Worm (Caenorhabditis elegans) whole organism, young adult: ENCODE results near the gene T02C5.1.
A peak's percentile ranks its signal among the peaks of the same experiment; 100 is the strongest.

Experiments used
- B0261.1 ChIP-seq: sonication (generic microtip); optimal IDR thresholded peaks from 2 replicates; lab custom pipeline; 2016; ENCODE audit warnings: mild to moderate bottlenecking, missing genetic modification characterization, moderate library complexity, missing compliant biosample characterization
- F33H1.4 ChIP-seq: fragments of 200-800 bp; sonication (Bioruptor generic); IDR thresholded peaks from 2 replicates; pipeline ENCODE4 v1.3.6; 2022; ENCODE audit warnings: missing genetic modification reagents, missing genetic modification characterization, missing compliant biosample characterization
- F52B5.7 ChIP-seq: sonication (generic microtip); optimal IDR thresholded peaks from 2 replicates; lab custom pipeline; 2016; ENCODE audit warnings: mild to moderate bottlenecking, missing genetic modification characterization, missing compliant biosample characterization
- F55B11.4 ChIP-seq: sonication (generic microtip); optimal IDR thresholded peaks from 2 replicates; lab custom pipeline; 2016; ENCODE audit warnings: missing compliant biosample characterization, missing genetic modification characterization, borderline replicate concordance; ENCODE audit not compliant: insufficient read depth
- F57A8.1 ChIP-seq: fragments of 200-800 bp; sonication (Bioruptor generic); optimal IDR thresholded peaks from 2 replicates; lab custom pipeline; 2018; ENCODE audit warnings: mild to moderate bottlenecking, missing genetic modification characterization, moderate library complexity, missing compliant biosample characterization
- K12H6.12 ChIP-seq: fragments of 200-800 bp; sonication (Bioruptor generic); optimal IDR thresholded peaks from 2 replicates; lab custom pipeline; 2018; ENCODE audit warnings: mild to moderate bottlenecking, missing genetic modification characterization, missing compliant biosample characterization
- Y53F4B.3 ChIP-seq: fragments of 200-800 bp; sonication (Bioruptor generic); IDR thresholded peaks from 2 replicates; pipeline ENCODE4 v1.3.6; 2022; ENCODE audit warnings: missing genetic modification reagents, missing genetic modification characterization, missing compliant biosample characterization
- Y67H2A.10 ChIP-seq: fragments of 200-800 bp; sonication (Bioruptor generic); conservative IDR thresholded peaks from 2 replicates; pipeline ENCODE4 v1.3.6; 2022; ENCODE audit warnings: missing genetic modification reagents, missing genetic modification characterization, missing compliant biosample characterization
- Y95B8A.8 ChIP-seq: fragments of 200-800 bp; sonication (Bioruptor generic); IDR thresholded peaks from 2 replicates; pipeline ENCODE4 v1.3.6; 2022; ENCODE audit warnings: missing genetic modification reagents, missing genetic modification characterization, missing compliant biosample characterization
- athp-1 ChIP-seq: sonication (generic microtip); optimal IDR thresholded peaks from 2 replicates; lab custom pipeline; 2017; ENCODE audit warnings: mild to moderate bottlenecking, missing genetic modification characterization, missing compliant biosample characterization
- attf-3 ChIP-seq: fragments of 200-800 bp; sonication (Bioruptor generic); conservative IDR thresholded peaks from 2 replicates; pipeline ENCODE4 v1.3.6; 2022; ENCODE audit warnings: missing genetic modification reagents, missing genetic modification characterization, missing compliant biosample characterization
- bed-1 ChIP-seq: fragments of 200-800 bp; sonication (Bioruptor generic); IDR thresholded peaks from 2 replicates; pipeline ENCODE4 v1.3.6; 2022; ENCODE audit warnings: missing genetic modification reagents, missing genetic modification characterization, missing compliant biosample characterization
- bed-2 ChIP-seq: fragments of 200-800 bp; sonication (Bioruptor generic); IDR thresholded peaks from 2 replicates; pipeline ENCODE4 v1.3.6; 2022; ENCODE audit warnings: missing genetic modification reagents, missing genetic modification characterization, missing compliant biosample characterization
- ccch-3 ChIP-seq: fragments of 200-800 bp; sonication (Bioruptor generic); optimal IDR thresholded peaks from 2 replicates; lab custom pipeline; 2018; ENCODE audit warnings: mild to moderate bottlenecking, missing genetic modification characterization, missing compliant biosample characterization
- dpff-1 ChIP-seq: sonication (generic microtip); optimal IDR thresholded peaks from 2 replicates; lab custom pipeline; 2017; ENCODE audit warnings: mild to moderate bottlenecking, missing genetic modification characterization, missing compliant biosample characterization
- egl-18 ChIP-seq: fragments of 200-800 bp; sonication (Bioruptor generic); IDR thresholded peaks from 2 replicates; pipeline ENCODE4 v1.3.6; 2022; ENCODE audit warnings: missing genetic modification reagents, missing genetic modification characterization, missing compliant biosample characterization
- egl-44 ChIP-seq: fragments of 200-800 bp; sonication (Bioruptor generic); IDR thresholded peaks from 2 replicates; pipeline ENCODE4 v1.3.6; 2022; ENCODE audit warnings: missing genetic modification reagents, missing genetic modification characterization, missing compliant biosample characterization
- fkh-3 ChIP-seq: sonication (generic microtip); optimal IDR thresholded peaks from 2 replicates; lab custom pipeline; 2016; ENCODE audit warnings: mild to moderate bottlenecking, missing genetic modification characterization, missing compliant biosample characterization
- gei-17 ChIP-seq: fragments of 200-800 bp; sonication (Bioruptor generic); optimal IDR thresholded peaks from 2 replicates; lab custom pipeline; 2018; ENCODE audit warnings: mild to moderate bottlenecking, missing genetic modification characterization, missing compliant biosample characterization
- hmg-1.2 ChIP-seq: fragments of 200-800 bp; sonication (Bioruptor generic); IDR thresholded peaks from 2 replicates; pipeline ENCODE4 v1.3.6; 2022; ENCODE audit warnings: missing genetic modification reagents, missing genetic modification characterization, missing compliant biosample characterization
- hmg-20 ChIP-seq: fragments of 200-800 bp; sonication (Bioruptor generic); IDR thresholded peaks from 2 replicates; pipeline ENCODE4 v1.3.6; 2022; ENCODE audit warnings: missing genetic modification reagents, missing genetic modification characterization, missing compliant biosample characterization
- hsf-1 ChIP-seq: fragments of 200-800 bp; sonication (Bioruptor generic); IDR thresholded peaks from 2 replicates; pipeline ENCODE4 v1.3.6; 2022; ENCODE audit warnings: missing genetic modification reagents, missing genetic modification characterization, missing compliant biosample characterization
- lin-26 ChIP-seq: fragments of 200-800 bp; sonication (Bioruptor generic); IDR thresholded peaks from 2 replicates; pipeline ENCODE4 v1.3.6; 2022; ENCODE audit warnings: missing genetic modification reagents, missing genetic modification characterization, missing compliant biosample characterization
- lin-40 ChIP-seq: sonication (generic microtip); optimal IDR thresholded peaks from 2 replicates; lab custom pipeline; 2016; ENCODE audit warnings: missing genetic modification characterization, mild to moderate bottlenecking, missing compliant biosample characterization, missing genotype, missing genetic modification reagents
- lin-54 ChIP-seq: fragments of 200-800 bp; sonication (Bioruptor generic); optimal IDR thresholded peaks from 2 replicates; lab custom pipeline; 2018; ENCODE audit warnings: mild to moderate bottlenecking, missing genetic modification characterization, missing compliant biosample characterization
- mel-28 ChIP-seq: sonication (generic microtip); optimal IDR thresholded peaks from 2 replicates; lab custom pipeline; 2016; ENCODE audit warnings: borderline replicate concordance, mild to moderate bottlenecking, missing genetic modification characterization, missing compliant biosample characterization
- nhr-80 ChIP-seq: sonication (generic microtip); optimal IDR thresholded peaks from 2 replicates; lab custom pipeline; 2016; ENCODE audit warnings: missing genetic modification characterization, missing compliant biosample characterization
- sea-2 ChIP-seq: fragments of 200-800 bp; sonication (Bioruptor generic); IDR thresholded peaks from 2 replicates; pipeline ENCODE4 v1.3.6; 2022; ENCODE audit warnings: missing genetic modification characterization, missing compliant biosample characterization
- tbp1 ChIP-seq: fragments of 200-800 bp; sonication (Bioruptor generic); optimal IDR thresholded peaks from 2 replicates; lab custom pipeline; 2018; ENCODE audit warnings: mild to moderate bottlenecking, missing genetic modification characterization, missing compliant biosample characterization
- unc-130 ChIP-seq: sonication (generic microtip); optimal IDR thresholded peaks from 2 replicates; lab custom pipeline; 2016; ENCODE audit warnings: missing genetic modification reagents, missing genetic modification characterization, missing compliant biosample characterization
- zfh-2 ChIP-seq: fragments of 200-800 bp; sonication (Bioruptor generic); conservative IDR thresholded peaks from 2 replicates; pipeline ENCODE4 v1.3.6; 2022; ENCODE audit warnings: missing genetic modification reagents, missing genetic modification characterization, missing compliant biosample characterization
- ztf-18 ChIP-seq: sonication (generic microtip); optimal IDR thresholded peaks from 2 replicates; lab custom pipeline; 2016; ENCODE audit warnings: missing genotype, mild to moderate bottlenecking, missing genetic modification characterization, missing compliant biosample characterization
- ztf-25 ChIP-seq: fragments of 200-800 bp; sonication (Bioruptor generic); IDR thresholded peaks from 2 replicates; pipeline ENCODE4 v1.3.6; 2022; ENCODE audit warnings: missing genetic modification reagents, missing genetic modification characterization, missing compliant biosample characterization
- ztf-26 ChIP-seq: sonication (generic microtip); optimal IDR thresholded peaks from 2 replicates; lab custom pipeline; 2017; ENCODE audit warnings: missing genetic modification characterization, missing compliant biosample characterization
- ztf-6 ChIP-seq: fragments of 200-800 bp; sonication (Bioruptor generic); IDR thresholded peaks from 2 replicates; pipeline ENCODE4 v1.3.6; 2022; ENCODE audit warnings: missing genetic modification reagents, missing genetic modification characterization, missing compliant biosample characterization

T02C5.1 gene

DNA sequence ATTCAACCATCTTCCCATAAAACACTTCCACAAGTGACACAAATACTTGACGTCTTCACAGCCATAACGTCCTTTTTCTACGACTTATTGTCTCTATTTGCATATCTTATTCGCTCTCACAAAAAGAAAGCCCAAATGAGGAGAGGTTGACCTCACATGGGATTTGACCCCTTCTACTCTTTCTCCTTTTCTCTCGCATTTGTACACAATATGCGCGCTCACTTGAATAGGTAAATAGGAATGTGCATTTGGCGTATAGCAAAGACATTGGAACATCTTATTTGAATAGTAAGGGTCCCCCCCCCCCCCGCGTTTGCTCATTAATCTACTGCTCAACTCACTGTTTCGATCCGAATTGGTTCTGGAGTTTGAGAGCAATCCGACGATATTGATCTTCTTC, 5.9 kb downstream of the T02C5.1 start:
- TF ChIP-seq lin-26 (GFP tag; lab: Robert Waterston, UW): no peak
- no peak for TF ChIP-seq ztf-26
- no peak for TF ChIP-seq Y95B8A.8 (GFP tag; lab: Robert Waterston, UW)
- no peak for TF ChIP-seq bed-2 (GFP tag; lab: Robert Waterston, UW)
- TF ChIP-seq K12H6.12: no peak

DNA sequence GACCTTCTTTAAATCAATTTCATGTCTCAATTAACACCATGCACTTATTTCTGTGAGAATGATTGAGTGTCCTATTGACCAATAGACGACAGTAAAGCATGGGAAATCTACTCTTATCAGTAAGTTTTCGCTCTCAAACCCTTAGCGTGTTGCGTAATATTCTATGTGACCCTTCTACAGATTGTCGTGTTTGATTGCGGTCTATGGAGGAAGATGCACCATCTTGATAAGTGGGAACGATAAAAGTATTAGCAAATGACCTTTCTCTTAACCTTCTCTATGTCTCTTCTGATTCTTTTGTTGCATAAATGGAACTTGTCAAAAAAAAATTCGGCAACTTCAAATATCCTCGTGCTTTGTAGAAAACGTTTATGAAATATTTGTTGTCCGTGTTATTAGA, 9.2 kb downstream of the T02C5.1 start:
- TF ChIP-seq nhr-80 (tag; lab: Kevin White, UChicago): peak; percentile 42
- TF ChIP-seq ccch-3 (GFP tag; lab: Kevin White, UChicago): no peak

- TF ChIP-seq F57A8.1 (GFP tag; lab: Kevin White, UChicago): no peak
- no peak for TF ChIP-seq hmg-1.2
- TF ChIP-seq F33H1.4 (GFP tag; lab: Robert Waterston, UW): no peak
- no peak for TF ChIP-seq ztf-18 (tag; lab: Kevin White, UChicago)
- no peak for TF ChIP-seq egl-44 (GFP tag; lab: Robert Waterston, UW)
- no peak for TF ChIP-seq dpff-1 (tag; lab: Kevin White, UChicago)
- TF ChIP-seq sea-2 (GFP tag; lab: Robert Waterston, UW): no peak
- no peak for TF ChIP-seq mel-28 (tag; lab: Kevin White, UChicago)
- no peak for TF ChIP-seq Y67H2A.10 (GFP tag; lab: Robert Waterston, UW)
These were observed 10.2 kb downstream of the T02C5.1 start for ce11 chrX:2704768-2705486.

DNA sequence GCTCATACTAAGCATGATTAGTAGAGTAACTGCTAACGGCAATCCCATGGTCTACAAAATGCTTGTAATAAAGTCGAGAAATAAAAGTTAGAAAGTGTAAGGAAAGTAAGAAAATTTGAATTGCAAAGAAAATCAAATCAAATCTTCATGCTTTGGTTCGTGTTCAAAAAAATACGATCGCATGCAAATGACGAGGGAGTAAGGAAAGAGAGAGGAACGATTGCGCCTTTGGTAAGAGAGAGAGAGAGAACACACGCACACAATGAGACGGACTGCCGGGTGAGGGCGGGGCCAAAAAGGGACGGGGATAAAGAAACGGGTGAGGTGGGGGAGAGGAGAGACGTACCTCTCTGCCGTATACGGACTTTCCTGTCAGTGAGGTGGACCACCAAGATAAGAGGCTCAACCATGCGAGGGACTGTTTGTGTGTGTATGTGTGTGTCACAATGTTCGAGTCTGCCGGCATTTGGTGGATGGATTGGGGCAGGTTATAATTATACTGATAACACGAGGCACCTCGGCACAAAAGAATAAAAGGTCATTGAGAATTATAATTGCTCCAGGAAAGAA, 11.2 kb downstream of the T02C5.1 start, which contains the start of gene igcm-3:
Gene igcm-3 (minus strand): TSS at position 51 of the 570 bp plus-strand sequence.
- TF ChIP-seq gei-17 (GFP tag; lab: Kevin White, UChicago) (no peak), zfh-2 (peak; percentile 45; the same call in 1 of the 2 replicates), F52B5.7 (tag; lab: Kevin White, UChicago) (no peak), fkh-3 (tag; lab: Kevin White, UChicago) (no peak), Y53F4B.3 (GFP tag; lab: Robert Waterston, UW) (no peak)

DNA sequence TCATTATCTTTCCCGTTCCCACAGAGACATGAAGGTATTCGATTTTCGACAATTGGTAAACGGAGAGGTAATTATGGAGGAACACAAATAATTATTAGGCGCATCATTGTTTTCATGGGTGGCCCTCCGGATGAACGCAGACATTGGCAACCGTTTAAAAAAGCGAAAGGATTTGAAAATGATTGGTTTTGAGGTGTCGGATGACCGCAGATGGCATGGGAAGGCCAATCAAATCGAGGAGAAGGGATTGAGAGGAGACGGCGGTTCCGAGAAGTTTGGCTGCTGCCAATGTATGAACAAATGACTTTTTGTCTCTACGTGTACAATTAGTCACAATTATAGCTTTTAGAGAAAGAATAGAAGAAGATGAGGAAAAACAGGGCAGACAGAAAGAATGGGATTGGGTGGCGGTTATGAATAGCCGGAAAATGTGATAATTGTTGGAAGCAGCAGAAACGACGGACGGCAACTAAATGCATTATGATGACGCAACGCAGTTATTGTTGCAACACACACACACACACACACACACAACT, 12.8 kb downstream of the T02C5.1 start:
- TF ChIP-seq ztf-6 (no peak), unc-130 (GFP tag; lab: Kevin White, UChicago) (no peak), hmg-20 (GFP tag; lab: Robert Waterston, UW) (no peak), attf-3 (GFP tag; lab: Robert Waterston, UW) (no peak), F55B11.4 (no peak), hsf-1 (GFP tag; lab: Robert Waterston, UW) (peak; percentile 13; the same call in 1 of the 2 replicates), zfh-2 (0 out of 2 replicates have a peak, but pooled peaks have one; percentile 12)

ce11 chrX:2709183-2709582, 14.5 kb downstream of the T02C5.1 start:
- TF ChIP-seq tbp1 (GFP tag; lab: Kevin White, UChicago) (no peak), hmg-20 (GFP tag; lab: Robert Waterston, UW) (no peak), B0261.1 (tag; lab: Kevin White, UChicago) (no peak), bed-1 (GFP tag; lab: Robert Waterston, UW) (no peak), lin-40 (tag; lab: Kevin White, UChicago) (no peak), egl-44 (GFP tag; lab: Robert Waterston, UW) (no peak), ztf-25 (no peak), mel-28 (tag; lab: Kevin White, UChicago) (no peak), athp-1 (tag; lab: Kevin White, UChicago) (no peak), lin-54 (GFP tag; lab: Kevin White, UChicago) (no peak), egl-18 (GFP tag; lab: Robert Waterston, UW) (no peak), gei-17 (GFP tag; lab: Kevin White, UChicago) (no peak)
